Fruit fly (Drosophila melanogaster): ENCODE results near the gene Arl1.

Gene Arl1

DNA sequence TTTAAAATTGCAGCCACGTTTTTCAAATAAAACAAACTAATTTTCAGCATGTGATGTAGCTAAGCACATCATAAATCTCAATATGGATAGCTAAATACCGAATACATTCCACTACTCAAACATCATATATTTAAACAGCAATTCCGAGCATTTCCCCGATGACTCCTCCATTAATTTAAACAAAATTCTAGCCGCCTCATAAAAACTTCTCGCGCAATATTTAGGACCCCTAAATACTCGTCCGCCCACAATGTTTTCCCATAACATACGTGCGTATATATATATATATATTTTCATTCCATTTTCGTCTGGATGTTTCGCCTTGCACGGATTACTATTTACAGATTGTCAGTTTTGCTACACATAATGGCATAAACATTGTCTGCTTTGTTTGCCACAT lies 13.1 kb downstream of the Arl1 start:
- TF ChIP-seq Crg-1 (GFP tag; optimal IDR thresholded peaks at IDR 0.05) (no peak), CG1620 (GFP tag; optimal IDR thresholded peaks at IDR 0.05) (no peak)

DNA sequence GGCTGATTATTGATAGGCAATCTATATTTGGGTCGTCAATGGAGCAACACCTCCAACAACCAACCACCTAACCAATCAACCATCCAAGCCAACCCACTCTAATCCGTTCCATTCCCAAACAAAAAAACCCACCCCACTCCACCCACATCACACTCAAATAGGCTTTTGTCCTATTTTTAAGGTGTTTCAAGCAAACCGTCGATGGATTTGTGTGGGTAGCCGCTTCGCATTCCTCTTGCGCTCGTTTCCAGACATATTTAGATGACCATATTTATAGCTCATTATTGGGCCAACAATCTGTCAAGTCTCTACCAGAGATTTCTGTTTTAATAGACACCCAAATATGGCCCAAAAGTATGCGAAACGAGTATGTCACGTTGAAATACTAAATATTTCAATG lies 15.3 kb downstream of the Arl1 start:
- TF ChIP-seq Hr96 (GFP tag; optimal IDR thresholded peaks at IDR 0.05): no peak
- TF ChIP-seq tj (GFP tag; optimal IDR thresholded peaks at IDR 0.05): no peak
- TF ChIP-seq bab1 (GFP tag; optimal IDR thresholded peaks at IDR 0.05): no peak
- no peak for TF ChIP-seq toe (GFP tag; optimal IDR thresholded peaks at IDR 0.05)

DNA sequence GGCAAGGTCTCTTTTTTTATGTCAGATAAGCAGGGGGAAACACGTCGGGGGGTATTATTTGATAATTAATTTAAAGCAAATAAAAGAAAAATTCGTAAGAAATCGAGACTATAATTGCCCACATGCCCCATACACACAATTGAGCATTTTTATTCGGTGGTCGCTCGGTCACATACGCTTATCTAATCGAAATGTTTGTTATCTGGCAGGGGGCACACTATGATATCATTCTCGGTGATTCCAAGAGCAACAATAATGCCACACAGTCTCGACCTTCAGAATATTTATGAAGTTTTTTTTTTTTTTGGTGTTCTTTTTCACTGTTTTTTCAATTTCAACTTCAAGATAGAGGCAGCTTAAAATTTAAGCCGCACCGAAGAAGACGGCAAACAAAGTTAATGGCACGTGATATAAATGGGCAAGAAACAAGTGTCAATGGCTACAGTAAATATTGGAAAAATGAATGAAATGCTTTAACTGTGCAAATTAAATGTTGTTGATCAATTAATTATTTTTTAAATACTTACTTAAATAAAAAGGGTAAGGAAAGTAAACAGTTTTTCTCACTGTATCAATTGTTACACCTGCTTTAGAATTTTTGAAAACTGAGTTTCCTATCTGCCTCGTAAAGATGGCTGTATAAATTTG lies 16.5 kb downstream of the Arl1 start:
- no peak for TF ChIP-seq CG5204 (GFP tag; optimal IDR thresholded peaks at IDR 0.05)
- no peak for TF ChIP-seq tj (GFP tag; optimal IDR thresholded peaks at IDR 0.05)
- TF ChIP-seq Crg-1 (GFP tag; optimal IDR thresholded peaks at IDR 0.05): no peak
- no peak for TF ChIP-seq CG12768 (GFP tag; optimal IDR thresholded peaks at IDR 0.05)
- no peak for TF ChIP-seq CG1620 (GFP tag; optimal IDR thresholded peaks at IDR 0.05)
- no peak for TF ChIP-seq CG7045 (GFP tag; optimal IDR thresholded peaks at IDR 0.05)
- TF ChIP-seq CG11617 (GFP tag; optimal IDR thresholded peaks at IDR 0.05): no peak
- no peak for TF ChIP-seq cnc (optimal IDR thresholded peaks at IDR 0.05)
- TF ChIP-seq cic (GFP tag; optimal IDR thresholded peaks at IDR 0.05): no peak
- no peak for TF ChIP-seq bab1 (GFP tag; optimal IDR thresholded peaks at IDR 0.05)
- TF ChIP-seq CG33017 (tag; optimal IDR thresholded peaks at IDR 0.05): no peak
- no peak for TF ChIP-seq ovo (GFP tag; optimal IDR thresholded peaks at IDR 0.05)
- no peak for TF ChIP-seq CG14711 (tag; optimal IDR thresholded peaks at IDR 0.05)
- TF ChIP-seq kay (GFP tag; ENCODE audit: borderline replicate concordance): no peak
- no peak for TF ChIP-seq toe (GFP tag; optimal IDR thresholded peaks at IDR 0.05)
- TF ChIP-seq CG7101 (tag; optimal IDR thresholded peaks at IDR 0.05): no peak
- no peak for TF ChIP-seq Mnt (GFP tag; optimal IDR thresholded peaks at IDR 0.05)
- TF ChIP-seq Clk (GFP tag; optimal IDR thresholded peaks at IDR 0.05): no peak
- no peak for TF ChIP-seq pad (GFP tag; optimal IDR thresholded peaks at IDR 0.05)

DNA sequence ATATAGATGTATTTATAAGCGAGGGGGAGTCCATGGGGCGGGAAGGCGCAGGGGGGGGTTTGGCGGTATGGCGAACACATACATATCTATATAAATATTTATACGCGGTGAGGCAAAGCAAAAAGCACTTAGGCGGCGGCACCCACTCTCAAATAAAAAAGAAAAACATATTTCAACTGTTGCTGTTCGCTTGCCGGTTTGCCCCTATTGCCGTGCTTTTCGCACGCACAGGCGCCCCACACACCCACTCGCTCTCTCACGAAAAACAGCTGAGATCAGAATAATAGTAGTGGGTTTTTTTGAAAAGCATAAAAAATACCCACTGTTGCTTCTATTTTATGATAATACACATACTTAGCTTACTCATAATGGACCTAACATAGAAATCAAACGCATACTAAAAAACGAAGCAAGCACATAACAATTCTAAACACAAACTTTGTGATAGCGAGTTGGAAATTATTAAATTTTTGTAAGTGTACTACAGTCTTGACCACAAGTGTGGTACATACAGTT lies 18.3 kb downstream of the Arl1 start:
- TF ChIP-seq Clk (GFP tag; optimal IDR thresholded peaks at IDR 0.05) (peak; percentile 57), pad (GFP tag; optimal IDR thresholded peaks at IDR 0.05) (peak; percentile 59), kay (GFP tag; ENCODE audit: borderline replicate concordance) (no peak), CG12768 (GFP tag; optimal IDR thresholded peaks at IDR 0.05) (peak; percentile 91), ovo (GFP tag; optimal IDR thresholded peaks at IDR 0.05) (peak; percentile 75), toe (GFP tag; optimal IDR thresholded peaks at IDR 0.05) (peak; percentile 89), CG1620 (GFP tag; optimal IDR thresholded peaks at IDR 0.05) (peak; percentile 47), Mnt (GFP tag; optimal IDR thresholded peaks at IDR 0.05) (peak; percentile 57), tj (GFP tag; optimal IDR thresholded peaks at IDR 0.05) (peak; percentile 50), CG14711 (tag; optimal IDR thresholded peaks at IDR 0.05) (peak; percentile 79), CG33017 (tag; optimal IDR thresholded peaks at IDR 0.05) (peak; percentile 93), bab1 (GFP tag; optimal IDR thresholded peaks at IDR 0.05) (peak; percentile 45), CG7101 (tag; optimal IDR thresholded peaks at IDR 0.05) (peak; percentile 89), cic (GFP tag; optimal IDR thresholded peaks at IDR 0.05) (peak; percentile 77), Hr96 (GFP tag; optimal IDR thresholded peaks at IDR 0.05) (peak; percentile 90), cnc (optimal IDR thresholded peaks at IDR 0.05) (no peak), CG7045 (GFP tag; optimal IDR thresholded peaks at IDR 0.05) (peak; percentile 86), CG5204 (GFP tag; optimal IDR thresholded peaks at IDR 0.05) (peak; percentile 94), CG11617 (GFP tag; optimal IDR thresholded peaks at IDR 0.05) (peak; percentile 80), Crg-1 (GFP tag; optimal IDR thresholded peaks at IDR 0.05) (peak; percentile 57)

DNA sequence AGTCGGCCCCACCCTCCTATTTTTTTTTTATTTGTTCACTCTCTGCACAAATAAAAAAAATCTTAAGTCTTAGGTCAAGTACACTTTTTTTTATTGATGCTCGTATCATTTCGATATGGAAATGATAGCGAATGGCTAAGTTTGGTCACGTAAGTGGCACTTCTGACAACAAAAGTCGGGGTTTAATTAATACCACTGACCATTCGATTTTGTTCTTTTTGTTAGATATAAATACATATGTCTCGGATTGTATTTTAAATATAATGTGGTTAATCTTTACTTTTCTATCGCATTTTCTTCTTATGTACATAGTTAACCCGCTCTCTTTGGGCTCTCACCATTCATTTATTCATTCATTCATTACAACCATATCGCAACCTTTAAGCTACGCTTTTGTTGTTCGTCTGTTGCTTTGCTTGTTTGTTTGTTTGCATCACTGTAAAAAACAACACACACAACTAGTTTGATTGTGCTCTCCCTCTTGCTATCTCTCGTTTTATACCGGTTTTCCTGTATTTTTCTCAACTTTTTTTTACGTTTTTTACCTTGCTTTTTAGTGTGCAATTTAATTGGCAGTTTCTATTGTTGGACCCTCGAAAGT lies 19.3 kb downstream of the Arl1 start:
- TF ChIP-seq tj (GFP tag; optimal IDR thresholded peaks at IDR 0.05) (no peak), kay (GFP tag; ENCODE audit: borderline replicate concordance) (peak; percentile 94), CG33017 (tag; optimal IDR thresholded peaks at IDR 0.05) (peak; percentile 79), Hr96 (GFP tag; optimal IDR thresholded peaks at IDR 0.05) (peak; percentile 20), Mnt (GFP tag; optimal IDR thresholded peaks at IDR 0.05) (no peak), cic (GFP tag; optimal IDR thresholded peaks at IDR 0.05) (peak; percentile 55), Clk (GFP tag; optimal IDR thresholded peaks at IDR 0.05) (no peak), ovo (GFP tag; optimal IDR thresholded peaks at IDR 0.05) (peak; percentile 41), cnc (optimal IDR thresholded peaks at IDR 0.05) (no peak), CG7101 (tag; optimal IDR thresholded peaks at IDR 0.05) (peak; percentile 50), CG12768 (GFP tag; optimal IDR thresholded peaks at IDR 0.05) (peak; percentile 40), CG1620 (GFP tag; optimal IDR thresholded peaks at IDR 0.05) (no peak), CG11617 (GFP tag; optimal IDR thresholded peaks at IDR 0.05) (peak; percentile 60)

DNA sequence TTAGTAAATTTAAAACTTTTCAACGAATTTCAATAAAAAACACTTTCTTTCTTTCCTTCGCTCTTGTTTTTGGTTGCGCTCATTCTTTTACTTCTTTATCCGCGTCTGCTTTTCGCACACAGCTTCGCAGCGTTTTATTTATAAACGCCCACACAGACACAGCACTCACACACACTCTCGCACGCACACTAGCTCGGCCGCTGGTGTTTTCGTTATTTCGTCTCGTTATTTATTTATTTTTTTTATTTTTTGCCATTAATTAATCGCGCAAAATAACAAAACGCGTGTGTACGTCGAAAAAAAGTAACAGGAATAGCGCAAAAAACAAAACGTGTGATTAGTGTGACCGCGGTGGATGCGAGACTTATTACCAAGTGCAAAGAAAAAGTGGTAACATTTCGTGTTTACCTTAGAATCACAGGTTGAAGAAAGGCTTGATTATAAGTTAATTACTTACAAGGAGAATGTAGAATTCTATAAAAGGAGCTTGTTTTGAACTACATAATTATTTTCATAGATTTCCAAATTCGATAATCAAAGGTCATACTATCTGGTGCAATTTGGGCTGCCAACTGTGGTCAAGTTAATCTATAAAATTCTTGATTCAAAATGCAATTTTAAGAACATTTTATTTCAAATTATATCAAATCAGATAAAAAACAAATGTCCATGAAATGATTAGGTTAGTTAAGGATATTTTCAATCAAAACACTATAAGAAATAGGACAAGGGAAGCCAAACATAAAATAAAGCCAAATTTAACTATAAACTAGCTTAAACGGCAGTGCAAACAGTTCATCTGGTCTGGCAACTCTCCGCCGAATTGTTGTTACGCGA lies 21.7 kb downstream of the Arl1 start, which contains the start of the genes hzg and mRpS31:
Gene hzg, minus strand, starts transcription at position 336 of the 837 bp plus-strand sequence.
Gene mRpS31, plus strand, starts transcription at position 793 of the 837 bp plus-strand sequence.
- TF ChIP-seq cnc (optimal IDR thresholded peaks at IDR 0.05) (no peak), CG1620 (GFP tag; optimal IDR thresholded peaks at IDR 0.05) (peak; percentile 26), pad (GFP tag; optimal IDR thresholded peaks at IDR 0.05) (no peak), toe (GFP tag; optimal IDR thresholded peaks at IDR 0.05) (peak; percentile 57), kay (GFP tag; ENCODE audit: borderline replicate concordance) (no peak), Mnt (GFP tag; optimal IDR thresholded peaks at IDR 0.05) (peak; percentile 62), cic (GFP tag; optimal IDR thresholded peaks at IDR 0.05) (peak; percentile 68), bab1 (GFP tag; optimal IDR thresholded peaks at IDR 0.05) (peak; percentile 45), Hr96 (GFP tag; optimal IDR thresholded peaks at IDR 0.05) (peak; percentile 22), CG12768 (GFP tag; optimal IDR thresholded peaks at IDR 0.05) (peak; percentile 71), Crg-1 (GFP tag; optimal IDR thresholded peaks at IDR 0.05) (no peak), CG14711 (tag; optimal IDR thresholded peaks at IDR 0.05) (peak; percentile 49), CG7045 (GFP tag; optimal IDR thresholded peaks at IDR 0.05) (peak; percentile 25), CG7101 (tag; optimal IDR thresholded peaks at IDR 0.05) (peak; percentile 69), ovo (GFP tag; optimal IDR thresholded peaks at IDR 0.05) (peak; percentile 35), CG11617 (GFP tag; optimal IDR thresholded peaks at IDR 0.05) (peak; percentile 44), CG5204 (GFP tag; optimal IDR thresholded peaks at IDR 0.05) (no peak), tj (GFP tag; optimal IDR thresholded peaks at IDR 0.05) (peak; percentile 39), CG33017 (tag; optimal IDR thresholded peaks at IDR 0.05) (peak; percentile 15), Clk (GFP tag; optimal IDR thresholded peaks at IDR 0.05) (no peak)

All from whole organism, adult.